Worm (Caenorhabditis elegans): ENCODE results near the gene snf-3.

ce11 chrII:1116521-1116920 lies 24.7 kb downstream of the snf-3 start:
- no peak for TF ChIP-seq flt-1 (GFP tag; IDR thresholded peaks at IDR 0.05)
- no peak for TF ChIP-seq tab-1 (GFP tag; IDR thresholded peaks at IDR 0.05)
- no peak for TF ChIP-seq ztf-29 (GFP tag; IDR thresholded peaks at IDR 0.05)
- no peak for TF ChIP-seq med-1 (GFP tag; optimal IDR thresholded peaks at IDR 0.05; ENCODE audit: insufficient read depth)

Measured in whole organism, midembryonic.